Worm (Caenorhabditis elegans): ENCODE results near the gene F47B8.5.
A peak's percentile ranks its signal among the peaks of the same experiment; 100 is the strongest.

- TF ChIP-seq fos-1 (tag; optimal IDR thresholded peaks at IDR 0.05) (no peak), blmp-1 (tag; optimal IDR thresholded peaks at IDR 0.05) (no peak), aly-2 (tag; optimal IDR thresholded peaks at IDR 0.05) (peak; percentile 98), fkh-4 (tag; optimal IDR thresholded peaks at IDR 0.05; ENCODE audit: borderline replicate concordance) (no peak), nhr-90 (tag; optimal IDR thresholded peaks at IDR 0.05; ENCODE audit: poor library complexity) (peak; percentile 67), ama-1 (optimal IDR thresholded peaks at IDR 0.05) (peak; percentile 7), lir-3 (tag; optimal IDR thresholded peaks at IDR 0.05; ENCODE audit: poor library complexity) (no peak), nhr-76 (tag; optimal IDR thresholded peaks at IDR 0.05) (no peak), ztf-11 (tag; optimal IDR thresholded peaks at IDR 0.05) (no peak), nhr-11 (tag; optimal IDR thresholded peaks at IDR 0.05) (no peak), unc-98 (GFP tag; IDR thresholded peaks at IDR 0.05) (no peak), elt-2 (tag; optimal IDR thresholded peaks at IDR 0.05) (peak; percentile 15), lin-39 (tag; optimal IDR thresholded peaks at IDR 0.05) (no peak)
These were observed 26.7 kb upstream of the F47B8.5 start, which contains the start of gene Y49A3A.3 for ce11 chrV:14354258-14354877.
